Worm (Caenorhabditis elegans) whole organism, L4 larva: ENCODE data around the gene hum-4.
A peak's percentile ranks its signal among the peaks of the same experiment; 100 is the strongest.

Experiments
- F10B5.3 ChIP-seq: sonication (generic microtip); optimal IDR thresholded peaks from 2 replicates; lab custom pipeline; 2016; ENCODE audit warnings: mild to moderate bottlenecking, missing genetic modification characterization, missing compliant biosample characterization
- F37D6.2 ChIP-seq: sonication (generic microtip); optimal IDR thresholded peaks from 2 replicates; lab custom pipeline; 2016; ENCODE audit warnings: mild to moderate bottlenecking, missing genetic modification characterization, missing compliant biosample characterization
- F44E2.7 ChIP-seq: fragments of 200-800 bp; sonication (Bioruptor generic); IDR thresholded peaks from 2 replicates; pipeline ENCODE4 v2.1.2; 2022; ENCODE audit warnings: missing genetic modification characterization, missing compliant biosample characterization
- R02D3.7 ChIP-seq: fragments of 150-350 bp; sonication (generic microtip); optimal IDR thresholded peaks from 3 replicates; lab custom pipeline; 2014; ENCODE audit warnings: missing biosample characterization, missing genetic modification characterization
- T26A8.4 ChIP-seq: fragments of 200-800 bp; sonication (Bioruptor generic); IDR thresholded peaks from 2 replicates; pipeline ENCODE4 v1.3.6; 2022; ENCODE audit warnings: missing genetic modification characterization, missing compliant biosample characterization
- ZK337.2 ChIP-seq: fragments of 200-800 bp; sonication (Bioruptor generic); IDR thresholded peaks from 2 replicates; pipeline ENCODE4 v1.3.6; 2022; ENCODE audit warnings: missing genetic modification reagents, missing genetic modification characterization, missing compliant biosample characterization
- aha-1 ChIP-seq: fragments of 150-350 bp; peaks from one replicate; lab custom pipeline; 2014; ENCODE audit warnings: missing biosample characterization, missing genetic modification characterization
- aly-2 ChIP-seq: sonication (generic microtip); optimal IDR thresholded peaks from 2 replicates; lab custom pipeline; 2018; ENCODE audit warnings: missing biosample characterization, missing genetic modification characterization
- ceh-28 ChIP-seq: fragments of 150-350 bp; optimal IDR thresholded peaks from 2 replicates; lab custom pipeline; 2014; ENCODE audit warnings: missing biosample characterization, missing genetic modification reagents, missing genetic modification characterization
- ceh-44 ChIP-seq: fragments of 200-800 bp; sonication (Bioruptor generic); IDR thresholded peaks from 2 replicates; pipeline ENCODE4 v1.3.6; 2022; ENCODE audit warnings: missing genetic modification reagents, missing genetic modification characterization, missing compliant biosample characterization
- ces-1 ChIP-seq: fragments of 150-350 bp; sonication (generic microtip); optimal IDR thresholded peaks from 4 replicates; lab custom pipeline; 2014; ENCODE audit warnings: missing biosample characterization, missing genetic modification reagents, missing genetic modification characterization
- cey-2 ChIP-seq: sonication (generic microtip); optimal IDR thresholded peaks from 3 replicates; lab custom pipeline; 2017; ENCODE audit warnings: missing genetic modification characterization, mild to moderate bottlenecking, missing compliant biosample characterization, antibody characterized with exemption, borderline replicate concordance; ENCODE audit not compliant: insufficient read depth
- ctbp-1 ChIP-seq: fragments of 200-800 bp; sonication (Bioruptor generic); IDR thresholded peaks from 2 replicates; pipeline ENCODE4 v1.3.6; 2022; ENCODE audit warnings: missing genetic modification reagents, missing genetic modification characterization, missing compliant biosample characterization
- daf-12 ChIP-seq: fragments of 150-350 bp; optimal IDR thresholded peaks from 2 replicates; lab custom pipeline; 2014; ENCODE audit warnings: missing biosample characterization, missing genetic modification reagents, missing genetic modification characterization
- daf-16 ChIP-seq, 3 experiments: sonication (generic microtip); optimal IDR thresholded peaks; 2 replicates each; lab custom pipeline; 2016 to 2017; ENCODE audit warnings: missing genetic modification characterization in 3 of 3, missing genetic modification reagents in 3 of 3, mild to moderate bottlenecking in 2 of 3, missing compliant biosample characterization in 2 of 3, missing biosample characterization in 1 of 3, moderate library complexity in 1 of 3
- daf-19 ChIP-seq: fragments of 200-800 bp; sonication (Bioruptor generic); conservative IDR thresholded peaks from 2 replicates; pipeline ENCODE4 v1.3.6; 2022; ENCODE audit warnings: missing genetic modification characterization, missing compliant biosample characterization
- dmd-6 ChIP-seq: fragments of 200-800 bp; sonication (Bioruptor generic); IDR thresholded peaks from 2 replicates; pipeline ENCODE4 v1.3.6; 2022; ENCODE audit warnings: missing genetic modification reagents, missing genetic modification characterization, missing compliant biosample characterization
- duxl-1 ChIP-seq: sonication (generic microtip); optimal IDR thresholded peaks from 2 replicates; lab custom pipeline; 2016; ENCODE audit warnings: mild to moderate bottlenecking, missing genetic modification characterization, moderate library complexity, missing compliant biosample characterization; ENCODE audit not compliant: poor library complexity
- dve-1 ChIP-seq: sonication (generic microtip); optimal IDR thresholded peaks from 2 replicates; lab custom pipeline; 2017; ENCODE audit warnings: antibody characterized with exemption, mild to moderate bottlenecking, missing genetic modification characterization, missing compliant biosample characterization; ENCODE audit not compliant: insufficient read depth
- hif-1 ChIP-seq, 2 experiments: sonication (generic microtip); optimal IDR thresholded peaks; 2 replicates each; lab custom pipeline; 2016 to 2017; ENCODE audit warnings: missing compliant biosample characterization in 2 of 2, missing genetic modification characterization in 2 of 2, missing genetic modification reagents in 2 of 2, missing genotype in 2 of 2, mild to moderate bottlenecking in 1 of 2
- hlh-11 ChIP-seq: fragments of 200-800 bp; sonication (Bioruptor generic); optimal IDR thresholded peaks from 2 replicates; lab custom pipeline; 2018; ENCODE audit warnings: mild to moderate bottlenecking, missing genetic modification characterization, missing compliant biosample characterization
- hmg-1.1 ChIP-seq: fragments of 200-800 bp; sonication (Bioruptor generic); IDR thresholded peaks from 2 replicates; pipeline ENCODE4 v1.3.6; 2022; ENCODE audit warnings: missing genetic modification reagents, missing genetic modification characterization, missing compliant biosample characterization
- lin-1 ChIP-seq: fragments of 200-800 bp; sonication (Bioruptor generic); IDR thresholded peaks from 2 replicates; pipeline ENCODE4 v1.3.6; 2022; ENCODE audit warnings: missing genetic modification reagents, missing genetic modification characterization, missing compliant biosample characterization
- lin-13 ChIP-seq: fragments of 150-350 bp; optimal IDR thresholded peaks from 2 replicates; lab custom pipeline; 2014; ENCODE audit warnings: missing biosample characterization, missing genetic modification reagents, missing genetic modification characterization
- lin-38 ChIP-seq: fragments of 200-800 bp; sonication (Bioruptor generic); IDR thresholded peaks from 2 replicates; pipeline ENCODE4 v1.3.6; 2022; ENCODE audit warnings: missing genetic modification reagents, missing genetic modification characterization, missing compliant biosample characterization
- lin-39 ChIP-seq: fragments of 150-350 bp; optimal IDR thresholded peaks from 2 replicates; lab custom pipeline; 2014; ENCODE audit warnings: missing biosample characterization, missing genetic modification reagents, missing genetic modification characterization
- lsy-2 ChIP-seq, 2 experiments: fragments of 150-350 bp in 1 of 2; sonication (generic microtip) in 1 of 2; optimal IDR thresholded peaks; 2 replicates each; lab custom pipeline; 2014 to 2017; ENCODE audit warnings: missing biosample characterization in 2 of 2, missing genetic modification characterization in 2 of 2
- madf-9 ChIP-seq: fragments of 200-800 bp; sonication (Bioruptor generic); conservative IDR thresholded peaks from 2 replicates; pipeline ENCODE4 v1.3.6; 2022; ENCODE audit warnings: missing genetic modification reagents, missing genetic modification characterization, missing compliant biosample characterization
- mdl-1 ChIP-seq, 2 experiments: fragments of 150-350 bp in 1 of 2; sonication (generic microtip) in 1 of 2; optimal IDR thresholded peaks; 2 replicates each; lab custom pipeline; 2014 to 2017; ENCODE audit warnings: missing biosample characterization in 2 of 2, missing genetic modification characterization in 2 of 2
- mdt-29 ChIP-seq: fragments of 200-800 bp; sonication (Bioruptor generic); IDR thresholded peaks from 2 replicates; pipeline ENCODE4 v1.3.6; 2022; ENCODE audit warnings: missing genetic modification reagents, missing genetic modification characterization, missing compliant biosample characterization
- mep-1 ChIP-seq: fragments of 150-350 bp; sonication (generic microtip); optimal IDR thresholded peaks from 3 replicates; lab custom pipeline; 2014; ENCODE audit warnings: missing biosample characterization, missing genetic modification characterization
- mxl-2 ChIP-seq: fragments of 200-800 bp; sonication (Bioruptor generic); conservative IDR thresholded peaks from 2 replicates; pipeline ENCODE4 v1.3.6; 2022; ENCODE audit warnings: missing genetic modification reagents, missing genetic modification characterization, missing compliant biosample characterization
- nhr-111 ChIP-seq: fragments of 200-800 bp; sonication (Bioruptor generic); optimal IDR thresholded peaks from 2 replicates; lab custom pipeline; 2018; ENCODE audit warnings: mild to moderate bottlenecking, missing genetic modification characterization, missing compliant biosample characterization
- nhr-28 ChIP-seq: fragments of 150-350 bp; optimal IDR thresholded peaks from 2 replicates; lab custom pipeline; 2014; ENCODE audit warnings: missing biosample characterization, missing genetic modification characterization
- nhr-42 ChIP-seq: fragments of 200-800 bp; sonication (Bioruptor generic); IDR thresholded peaks from 2 replicates; pipeline ENCODE4 v1.3.6; 2022; ENCODE audit warnings: missing genetic modification characterization, missing compliant biosample characterization
- nhr-77 ChIP-seq: fragments of 150-350 bp; optimal IDR thresholded peaks from 2 replicates; lab custom pipeline; 2014; ENCODE audit warnings: missing biosample characterization, missing genetic modification characterization
- pqm-1 ChIP-seq: sonication (generic microtip); optimal IDR thresholded peaks from 2 replicates; lab custom pipeline; 2017; ENCODE audit warnings: missing biosample characterization, missing genetic modification characterization
- unc-39 ChIP-seq: sonication (generic microtip); optimal IDR thresholded peaks from 2 replicates; lab custom pipeline; 2017; ENCODE audit warnings: missing biosample characterization, missing genetic modification characterization
- unc-62 ChIP-seq, 3 experiments: fragments of 150-350 bp in 1 of 3; sonication (generic microtip); optimal IDR thresholded peaks in 2 of 3; peaks in 1 of 3; 1 replicate in 1 of 3; 2 replicates in 2 of 3; lab custom pipeline; 2014 to 2017; ENCODE audit warnings: missing biosample characterization in 3 of 3, missing genetic modification characterization in 3 of 3, missing genetic modification reagents in 3 of 3, missing genotype in 1 of 3
- zag-1 ChIP-seq: fragments of 150-350 bp; optimal IDR thresholded peaks from 2 replicates; lab custom pipeline; 2014; ENCODE audit warnings: missing biosample characterization, missing genetic modification characterization
- zfp-3 ChIP-seq: fragments of 200-800 bp; sonication (Bioruptor generic); conservative IDR thresholded peaks from 2 replicates; pipeline ENCODE4 v1.3.6; 2022; ENCODE audit warnings: missing genetic modification reagents, missing genetic modification characterization, missing compliant biosample characterization
- ztf-11 ChIP-seq: fragments of 150-350 bp; optimal IDR thresholded peaks from 2 replicates; lab custom pipeline; 2014; ENCODE audit warnings: missing biosample characterization, missing genetic modification characterization

hum-4 gene

ce11 chrX:11405908-11406307 is 27.5 kb downstream of the hum-4 start, which contains the start of gene slo-2:
TSS of gene slo-2 (minus strand) at chrX:11405931.
- TF ChIP-seq lin-1 (GFP tag; lab: Robert Waterston, UW), result no peak
- TF ChIP-seq lin-13 (GFP tag; lab: Kevin White, UChicago), result no peak
- peak in 1 of 2 experiments; percentile 14 for TF ChIP-seq unc-62 (GFP tag; optimal IDR thresholded peaks at IDR 0.05 in 1 of 2; lab: Kevin White, UChicago)
- no peak for TF ChIP-seq unc-62 (tag; optimal IDR thresholded peaks at IDR 0.05; lab: Kevin White, UChicago)
- peak; percentile 59; the same call in 1 of the 2 replicates for TF ChIP-seq ctbp-1

- peak; percentile 17; the same call in 1 of the 2 replicates for TF ChIP-seq dmd-6 (GFP tag; lab: Robert Waterston, UW)
- TF ChIP-seq ceh-44 (GFP tag; lab: Robert Waterston, UW), result no peak
- TF ChIP-seq F10B5.3 (tag; lab: Kevin White, UChicago), result no peak
- TF ChIP-seq mdt-29 (GFP tag; lab: Robert Waterston, UW), result no peak
- TF ChIP-seq T26A8.4 (GFP tag; lab: Robert Waterston, UW), result no peak
- TF ChIP-seq F44E2.7 (GFP tag; lab: Robert Waterston, UW), result no peak
- peak; percentile 39 for TF ChIP-seq pqm-1 (tag; lab: Kevin White, UChicago)
- TF ChIP-seq ctbp-1, result no peak
- TF ChIP-seq mdl-1 (tag; optimal IDR thresholded peaks at IDR 0.05; lab: Kevin White, UChicago), result no peak
- TF ChIP-seq hlh-11 (tag; lab: Kevin White, UChicago), result peak; percentile 39
- no peak for TF ChIP-seq unc-39 (tag; lab: Kevin White, UChicago)
- no peak for TF ChIP-seq zag-1 (tag; lab: Kevin White, UChicago)
- no peak for TF ChIP-seq daf-16 (GFP tag; optimal IDR thresholded peaks at IDR 0.05; lab: Kevin White, UChicago)
- TF ChIP-seq daf-16 (tag; optimal IDR thresholded peaks at IDR 0.05; lab: Kevin White, UChicago), result peak; percentile 79
- no peak for TF ChIP-seq ceh-28 (tag; lab: Kevin White, UChicago)
- TF ChIP-seq dve-1 (tag; lab: Kevin White, UChicago), result peak; percentile 49
- no peak for TF ChIP-seq lin-13 (GFP tag; lab: Kevin White, UChicago)
- TF ChIP-seq aha-1, result peak; percentile 91
- no peak for TF ChIP-seq lin-38 (GFP tag; lab: Robert Waterston, UW)
- no peak for TF ChIP-seq ztf-11 (tag; lab: Kevin White, UChicago)
- no peak for TF ChIP-seq nhr-111 (GFP tag; lab: Kevin White, UChicago)
- TF ChIP-seq R02D3.7 (tag; lab: Kevin White, UChicago), result no peak
- no peak for TF ChIP-seq cey-2 (tag; lab: Kevin White, UChicago)
- no peak for TF ChIP-seq daf-19
- TF ChIP-seq ces-1, result no peak
- TF ChIP-seq F37D6.2 (tag; lab: Kevin White, UChicago), result no peak
- TF ChIP-seq mxl-2 (GFP tag; lab: Robert Waterston, UW), result no peak
- TF ChIP-seq aly-2 (tag; lab: Kevin White, UChicago), result no peak
- TF ChIP-seq nhr-28 (tag; lab: Kevin White, UChicago), result peak; percentile 73
These were observed 32.8 kb downstream of the hum-4 start for ce11 chrX:11400467-11401184.

ce11 chrX:11392924-11393323 is 40.5 kb downstream of the hum-4 start, which contains the start of gene prx-12:
TSS of gene prx-12 (plus strand) at chrX:11393294.
- TF ChIP-seq hmg-1.1 (GFP tag; lab: Robert Waterston, UW) (0 out of 2 replicates have a peak, but pooled peaks have one; percentile 20), madf-9 (GFP tag; lab: Robert Waterston, UW) (no peak), hif-1 (tag; optimal IDR thresholded peaks at IDR 0.05; lab: Kevin White, UChicago) (no peak), zfp-3 (GFP tag; lab: Robert Waterston, UW) (no peak), nhr-42 (GFP tag; lab: Robert Waterston, UW) (no peak), duxl-1 (tag; lab: Kevin White, UChicago) (no peak), daf-12 (no peak), zag-1 (tag; lab: Kevin White, UChicago) (no peak), lin-39 (no peak), dve-1 (tag; lab: Kevin White, UChicago) (peak; percentile 4), hlh-11 (tag; lab: Kevin White, UChicago) (peak; percentile 25), lsy-2 (tag; optimal IDR thresholded peaks at IDR 0.05; lab: Kevin White, UChicago) (no peak), unc-62 (GFP tag; optimal IDR thresholded peaks at IDR 0.05 in 1 of 2; lab: Kevin White, UChicago) (peak in 1 of 2 experiments; percentile 41), unc-62 (tag; optimal IDR thresholded peaks at IDR 0.05; lab: Kevin White, UChicago) (no peak), nhr-28 (tag; lab: Kevin White, UChicago) (peak; percentile 76), ZK337.2 (no peak), ceh-28 (tag; lab: Kevin White, UChicago) (no peak), daf-16 (GFP tag; optimal IDR thresholded peaks at IDR 0.05; lab: Kevin White, UChicago) (no peak), daf-16 (tag; optimal IDR thresholded peaks at IDR 0.05; lab: Kevin White, UChicago) (peak; percentile 49), ces-1 (no peak), nhr-77 (tag; lab: Kevin White, UChicago) (peak; percentile 35), mep-1 (tag; lab: Kevin White, UChicago) (peak; percentile 54), cey-2 (tag; lab: Kevin White, UChicago) (peak; percentile 15), pqm-1 (tag; lab: Kevin White, UChicago) (peak; percentile 72)
